Worm (Caenorhabditis elegans) whole organism, L4 larva: ENCODE results near the gene rps-9.

ENCODE experiments used
- D1046.2 ChIP-seq: fragments of 200-800 bp; sonication (Bioruptor generic); IDR thresholded peaks from 2 replicates; pipeline ENCODE4 v1.3.6; 2022; ENCODE audit warnings: missing genetic modification characterization, missing compliant biosample characterization
- R02D3.7 ChIP-seq: fragments of 150-350 bp; sonication (generic microtip); optimal IDR thresholded peaks from 3 replicates; lab custom pipeline; 2014; ENCODE audit warnings: missing biosample characterization, missing genetic modification characterization
- ZK546.5 ChIP-seq, 2 experiments: sonication (generic microtip); optimal IDR thresholded peaks; 2 replicates each; lab custom pipeline; 2017; ENCODE audit warnings: missing biosample characterization in 2 of 2, missing genetic modification characterization in 2 of 2
- aha-1 ChIP-seq: fragments of 150-350 bp; peaks from one replicate; lab custom pipeline; 2014; ENCODE audit warnings: missing biosample characterization, missing genetic modification characterization
- attf-4 ChIP-seq: sonication (generic microtip); optimal IDR thresholded peaks from 3 replicates; lab custom pipeline; 2017; ENCODE audit warnings: missing biosample characterization, missing genetic modification characterization
- ceh-28 ChIP-seq: fragments of 150-350 bp; optimal IDR thresholded peaks from 2 replicates; lab custom pipeline; 2014; ENCODE audit warnings: missing biosample characterization, missing genetic modification reagents, missing genetic modification characterization
- daf-16 ChIP-seq, 3 experiments: sonication (generic microtip); optimal IDR thresholded peaks; 2 replicates each; lab custom pipeline; 2016 to 2017; ENCODE audit warnings: missing genetic modification characterization in 3 of 3, missing genetic modification reagents in 3 of 3, mild to moderate bottlenecking in 2 of 3, missing compliant biosample characterization in 2 of 3, missing biosample characterization in 1 of 3, moderate library complexity in 1 of 3
- daf-8 ChIP-seq: fragments of 200-800 bp; sonication (Bioruptor generic); IDR thresholded peaks from 2 replicates; pipeline ENCODE4 v1.3.6; 2022; ENCODE audit warnings: missing genetic modification characterization, missing compliant biosample characterization
- dpl-1 ChIP-seq: fragments of 150-350 bp; optimal IDR thresholded peaks from 2 replicates; lab custom pipeline; 2014; ENCODE audit warnings: missing biosample characterization, missing genetic modification reagents, missing genetic modification characterization
- duxl-1 ChIP-seq: sonication (generic microtip); optimal IDR thresholded peaks from 2 replicates; lab custom pipeline; 2016; ENCODE audit warnings: mild to moderate bottlenecking, missing genetic modification characterization, moderate library complexity, missing compliant biosample characterization; ENCODE audit not compliant: poor library complexity
- dve-1 ChIP-seq: sonication (generic microtip); optimal IDR thresholded peaks from 2 replicates; lab custom pipeline; 2017; ENCODE audit warnings: antibody characterized with exemption, mild to moderate bottlenecking, missing genetic modification characterization, missing compliant biosample characterization; ENCODE audit not compliant: insufficient read depth
- egl-27 ChIP-seq: sonication (generic microtip); optimal IDR thresholded peaks from 3 replicates; lab custom pipeline; 2017; ENCODE audit warnings: missing biosample characterization, missing genetic modification reagents, missing genetic modification characterization
- gei-8 ChIP-seq: fragments of 200-800 bp; sonication (Bioruptor generic); optimal IDR thresholded peaks from 2 replicates; lab custom pipeline; 2018; ENCODE audit warnings: mild to moderate bottlenecking, missing genetic modification characterization, missing compliant biosample characterization
- hlh-11 ChIP-seq: fragments of 200-800 bp; sonication (Bioruptor generic); optimal IDR thresholded peaks from 2 replicates; lab custom pipeline; 2018; ENCODE audit warnings: mild to moderate bottlenecking, missing genetic modification characterization, missing compliant biosample characterization
- hlh-30 ChIP-seq: sonication (generic microtip); optimal IDR thresholded peaks from 2 replicates; lab custom pipeline; 2017; ENCODE audit warnings: antibody characterized with exemption, mild to moderate bottlenecking, missing genetic modification characterization, missing compliant biosample characterization; ENCODE audit not compliant: insufficient read depth
- lin-15B ChIP-seq: fragments of 150-350 bp; sonication (generic microtip); optimal IDR thresholded peaks from 3 replicates; lab custom pipeline; 2014; ENCODE audit warnings: missing biosample characterization, missing genetic modification characterization
- lsy-2 ChIP-seq, 2 experiments: fragments of 150-350 bp in 1 of 2; sonication (generic microtip) in 1 of 2; optimal IDR thresholded peaks; 2 replicates each; lab custom pipeline; 2014 to 2017; ENCODE audit warnings: missing biosample characterization in 2 of 2, missing genetic modification characterization in 2 of 2
- madf-9 ChIP-seq: fragments of 200-800 bp; sonication (Bioruptor generic); conservative IDR thresholded peaks from 2 replicates; pipeline ENCODE4 v1.3.6; 2022; ENCODE audit warnings: missing genetic modification reagents, missing genetic modification characterization, missing compliant biosample characterization
- mdt-29 ChIP-seq: fragments of 200-800 bp; sonication (Bioruptor generic); IDR thresholded peaks from 2 replicates; pipeline ENCODE4 v1.3.6; 2022; ENCODE audit warnings: missing genetic modification reagents, missing genetic modification characterization, missing compliant biosample characterization
- mep-1 ChIP-seq: fragments of 150-350 bp; sonication (generic microtip); optimal IDR thresholded peaks from 3 replicates; lab custom pipeline; 2014; ENCODE audit warnings: missing biosample characterization, missing genetic modification characterization
- mes-2 ChIP-seq: sonication (generic microtip); optimal IDR thresholded peaks from 2 replicates; lab custom pipeline; 2016; ENCODE audit warnings: missing genotype, mild to moderate bottlenecking, missing genetic modification characterization, missing compliant biosample characterization; ENCODE audit not compliant: poor library complexity, severe bottlenecking
- mxl-2 ChIP-seq: fragments of 200-800 bp; sonication (Bioruptor generic); conservative IDR thresholded peaks from 2 replicates; pipeline ENCODE4 v1.3.6; 2022; ENCODE audit warnings: missing genetic modification reagents, missing genetic modification characterization, missing compliant biosample characterization
- nhr-237 ChIP-seq: sonication (generic microtip); optimal IDR thresholded peaks from 2 replicates; lab custom pipeline; 2017; ENCODE audit warnings: missing biosample characterization, missing genetic modification characterization
- nhr-25 ChIP-seq: sonication (generic microtip); optimal IDR thresholded peaks from 2 replicates; lab custom pipeline; 2017; ENCODE audit warnings: missing genetic modification characterization, mild to moderate bottlenecking, missing compliant biosample characterization, antibody characterized with exemption, moderate library complexity, borderline replicate concordance; ENCODE audit not compliant: insufficient read depth
- nhr-28 ChIP-seq: fragments of 150-350 bp; optimal IDR thresholded peaks from 2 replicates; lab custom pipeline; 2014; ENCODE audit warnings: missing biosample characterization, missing genetic modification characterization
- nhr-41 ChIP-seq: fragments of 200-800 bp; sonication (Bioruptor generic); IDR thresholded peaks from 2 replicates; pipeline ENCODE4 v1.3.6; 2022; ENCODE audit warnings: missing genetic modification reagents, missing genetic modification characterization, missing compliant biosample characterization
- pha-4 ChIP-seq, 2 experiments: fragments of 150-350 bp in 1 of 2; fragments of 200-800 bp in 1 of 2; sonication (Bioruptor generic) in 1 of 2; IDR thresholded peaks in 1 of 2; optimal IDR thresholded peaks in 1 of 2; 2 replicates each; pipeline versions ENCODE4 v1.3.6 to Lab custom; 2014 to 2022; ENCODE audit warnings: missing genetic modification characterization in 2 of 2, missing genetic modification reagents in 2 of 2, missing biosample characterization in 1 of 2, missing compliant biosample characterization in 1 of 2
- php-3 ChIP-seq: fragments of 200-800 bp; sonication (Bioruptor generic); IDR thresholded peaks from 2 replicates; pipeline ENCODE4 v1.3.6; 2022; ENCODE audit warnings: missing genetic modification reagents, missing genetic modification characterization, missing compliant biosample characterization
- pqm-1 ChIP-seq: sonication (generic microtip); optimal IDR thresholded peaks from 2 replicates; lab custom pipeline; 2017; ENCODE audit warnings: missing biosample characterization, missing genetic modification characterization
- saeg-2 ChIP-seq: fragments of 200-800 bp; sonication (Bioruptor generic); IDR thresholded peaks from 2 replicates; pipeline ENCODE4 v1.3.6; 2022; ENCODE audit warnings: missing genetic modification reagents, missing genetic modification characterization, missing compliant biosample characterization
- set-16 ChIP-seq: fragments of 200-800 bp; sonication (Bioruptor generic); IDR thresholded peaks from 2 replicates; pipeline ENCODE4 v1.3.6; 2022; ENCODE audit warnings: missing genetic modification reagents, missing genetic modification characterization, missing compliant biosample characterization
- snpc-1.2 ChIP-seq: fragments of 200-800 bp; sonication (Bioruptor generic); IDR thresholded peaks from 2 replicates; pipeline ENCODE4 v1.3.6; 2022; ENCODE audit warnings: missing genetic modification reagents, missing genetic modification characterization, missing compliant biosample characterization
- zfp-2 ChIP-seq: sonication (generic microtip); optimal IDR thresholded peaks from 2 replicates; lab custom pipeline; 2016; ENCODE audit warnings: mild to moderate bottlenecking, missing genetic modification characterization, missing compliant biosample characterization

rps-9 gene

DNA sequence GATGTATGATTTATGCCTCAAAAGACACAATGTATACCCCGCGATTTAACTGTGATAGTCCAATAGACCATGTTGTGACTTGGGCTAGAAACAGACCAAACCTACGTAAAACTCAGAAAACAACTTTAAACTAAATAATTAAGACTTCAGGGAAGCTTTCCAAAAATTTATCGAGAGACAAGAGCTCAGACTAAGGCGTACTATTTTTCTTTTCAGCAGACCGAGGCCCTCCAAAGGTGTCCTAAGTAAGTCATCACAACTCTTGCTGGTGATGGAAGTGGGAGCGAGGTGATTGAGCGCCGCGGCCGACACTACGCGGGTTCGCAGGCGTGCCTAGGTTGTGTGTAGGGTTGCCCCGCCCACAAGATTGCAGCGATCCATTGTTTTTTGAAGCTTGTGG lies 40.9 kb upstream of the rps-9 start (continued):
- TF ChIP-seq madf-9 (GFP tag; lab: Robert Waterston, UW): peak; percentile 26; the same call in 1 of the 2 replicates
- TF ChIP-seq nhr-237 (tag; lab: Kevin White, UChicago): no peak
- TF ChIP-seq set-16: peak; percentile 65
- peak; percentile 79 for TF ChIP-seq snpc-1.2 (GFP tag; lab: Robert Waterston, UW)

- no peak for TF ChIP-seq egl-27 (tag; lab: Kevin White, UChicago)
- no peak for TF ChIP-seq daf-8 (GFP tag; lab: Robert Waterston, UW)
- TF ChIP-seq ZK546.5 (tag; optimal IDR thresholded peaks at IDR 0.05; lab: Kevin White, UChicago): no peak
- no peak for TF ChIP-seq pqm-1 (tag; lab: Kevin White, UChicago)
- peak; percentile 32; the same call in 1 of the 2 replicates for TF ChIP-seq pha-4 (GFP tag; IDR thresholded peaks at IDR 0.05; lab: Robert Waterston, UW)
- no peak for TF ChIP-seq pha-4 (tag; optimal IDR thresholded peaks at IDR 0.05; lab: Kevin White, UChicago)
- TF ChIP-seq D1046.2 (GFP tag; lab: Robert Waterston, UW): no peak
- TF ChIP-seq hlh-30 (tag; lab: Kevin White, UChicago): peak; percentile 13
- no peak for TF ChIP-seq mdt-29 (GFP tag; lab: Robert Waterston, UW)
- TF ChIP-seq hlh-11: no peak
- peak; percentile 3 for TF ChIP-seq mes-2
- peak in 1 of 2 experiments; percentile 14 for TF ChIP-seq lsy-2 (tag; optimal IDR thresholded peaks at IDR 0.05; lab: Kevin White, UChicago)
- no peak for TF ChIP-seq duxl-1 (tag; lab: Kevin White, UChicago)
- TF ChIP-seq set-16: peak; percentile 79
- TF ChIP-seq daf-16 (GFP tag; optimal IDR thresholded peaks at IDR 0.05; lab: Kevin White, UChicago): no peak
- TF ChIP-seq daf-16 (tag; optimal IDR thresholded peaks at IDR 0.05; lab: Kevin White, UChicago): peak; percentile 29
- no peak for TF ChIP-seq gei-8 (GFP tag; lab: Kevin White, UChicago)
- peak; percentile 16 for TF ChIP-seq dve-1 (tag; lab: Kevin White, UChicago)
- TF ChIP-seq saeg-2 (GFP tag; lab: Robert Waterston, UW): no peak
Measured at ce11 chrII:11166414-11166813, 40.3 kb upstream of the rps-9 start.

DNA sequence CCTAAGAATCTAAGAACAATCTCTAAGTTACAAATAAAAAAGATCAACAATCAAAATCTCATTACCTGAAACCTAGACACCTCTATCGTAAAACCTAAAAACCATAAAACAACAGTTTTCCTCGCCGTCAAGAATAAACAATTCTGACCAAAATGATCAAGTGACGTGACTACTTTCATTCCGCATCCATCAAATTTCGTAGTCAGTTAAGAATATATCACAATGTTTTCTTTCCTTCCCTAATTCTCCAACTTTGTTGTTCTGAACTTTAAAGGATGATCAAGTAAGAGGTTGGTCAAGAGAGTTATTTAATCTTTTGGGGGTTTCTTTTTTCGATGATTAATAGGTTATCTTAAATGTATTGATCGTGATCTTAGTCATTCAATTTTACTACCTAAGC lies 37.1 kb upstream of the rps-9 start:
- TF ChIP-seq dpl-1 (GFP tag; lab: Kevin White, UChicago): no peak
- TF ChIP-seq ceh-28: no peak
- no peak for TF ChIP-seq lin-15B (tag; lab: Kevin White, UChicago)
- TF ChIP-seq nhr-41: no peak
- TF ChIP-seq mxl-2 (GFP tag; lab: Robert Waterston, UW): no peak
- TF ChIP-seq hlh-30 (tag; lab: Kevin White, UChicago): peak; percentile 23
- peak; percentile 67 for TF ChIP-seq nhr-28 (tag; lab: Kevin White, UChicago)

- TF ChIP-seq madf-9 (GFP tag; lab: Robert Waterston, UW) (no peak), zfp-2 (tag; lab: Kevin White, UChicago) (no peak), R02D3.7 (tag; lab: Kevin White, UChicago) (no peak), nhr-28 (tag; lab: Kevin White, UChicago) (peak; percentile 41), nhr-25 (no peak), attf-4 (no peak), php-3 (no peak), aha-1 (tag; lab: Kevin White, UChicago) (peak; percentile 6), mep-1 (tag; lab: Kevin White, UChicago) (no peak)
Measured at ce11 chrII:11162390-11162789, 36.2 kb upstream of the rps-9 start, which contains the start of gene ptr-13. Gene ptr-13, minus strand, starts transcription at chrII:11162481.
